Worm (Caenorhabditis elegans) whole organism, L2 larva: ENCODE results near the gene mob-1.
A peak's percentile ranks its signal among the peaks of the same experiment; 100 is the strongest.

Experiments
- C34F6.9 ChIP-seq: fragments of 150-350 bp; optimal IDR thresholded peaks from 2 replicates; lab custom pipeline; 2014; ENCODE audit warnings: missing biosample characterization, missing genetic modification characterization
- F13H6.1 ChIP-seq: sonication (generic microtip); optimal IDR thresholded peaks from 2 replicates; lab custom pipeline; 2016; ENCODE audit warnings: missing genetic modification characterization, missing compliant biosample characterization
- R02D3.7 ChIP-seq: fragments of 150-350 bp; optimal IDR thresholded peaks from 2 replicates; lab custom pipeline; 2014; ENCODE audit warnings: missing biosample characterization, missing genetic modification characterization
- Y55F3AM.14 ChIP-seq: fragments of 200-800 bp; sonication (Bioruptor generic); optimal IDR thresholded peaks from 2 replicates; lab custom pipeline; 2018; ENCODE audit warnings: mild to moderate bottlenecking, missing genetic modification characterization, missing compliant biosample characterization
- ZK546.5 ChIP-seq: sonication (generic microtip); optimal IDR thresholded peaks from 2 replicates; lab custom pipeline; 2017; ENCODE audit warnings: missing biosample characterization, missing genetic modification characterization
- alr-1 ChIP-seq: fragments of 150-350 bp; optimal IDR thresholded peaks from 2 replicates; lab custom pipeline; 2014; ENCODE audit warnings: missing biosample characterization, missing genetic modification characterization
- aly-2 ChIP-seq: fragments of 150-350 bp; optimal IDR thresholded peaks from 2 replicates; lab custom pipeline; 2014; ENCODE audit warnings: missing biosample characterization, missing genetic modification characterization
- ama-1 ChIP-seq: fragments of 150-350 bp; optimal IDR thresholded peaks from 2 replicates; lab custom pipeline; 2018; ENCODE audit warnings: inconsistent platforms
- blmp-1 ChIP-seq: sonication (generic microtip); optimal IDR thresholded peaks from 2 replicates; lab custom pipeline; 2017; ENCODE audit warnings: missing genetic modification characterization, mild to moderate bottlenecking, missing compliant biosample characterization, antibody characterized with exemption, moderate library complexity; ENCODE audit not compliant: insufficient read depth
- ceh-16 ChIP-seq: fragments of 150-350 bp; optimal IDR thresholded peaks from 2 replicates; lab custom pipeline; 2014; ENCODE audit warnings: missing biosample characterization, missing genetic modification characterization
- ceh-82 ChIP-seq: fragments of 150-350 bp; optimal IDR thresholded peaks from 2 replicates; lab custom pipeline; 2014; ENCODE audit warnings: missing biosample characterization, missing genetic modification characterization
- crh-2 ChIP-seq: sonication (generic microtip); optimal IDR thresholded peaks from 2 replicates; lab custom pipeline; 2017; ENCODE audit warnings: missing biosample characterization, missing genetic modification characterization
- egl-27 ChIP-seq: sonication (generic microtip); optimal IDR thresholded peaks from 3 replicates; lab custom pipeline; 2017; ENCODE audit warnings: missing biosample characterization, missing genetic modification reagents, missing genetic modification characterization
- elt-1 ChIP-seq: fragments of 150-350 bp; optimal IDR thresholded peaks from 2 replicates; lab custom pipeline; 2014; ENCODE audit warnings: missing biosample characterization, missing genetic modification characterization
- elt-3 ChIP-seq: sonication (generic microtip); optimal IDR thresholded peaks from 2 replicates; lab custom pipeline; 2017; ENCODE audit warnings: missing biosample characterization, missing genetic modification characterization
- fos-1 ChIP-seq: fragments of 150-350 bp; optimal IDR thresholded peaks from 2 replicates; lab custom pipeline; 2014; ENCODE audit warnings: missing biosample characterization, missing genetic modification characterization
- gmeb-1 ChIP-seq: fragments of 150-350 bp; optimal IDR thresholded peaks from 2 replicates; lab custom pipeline; 2014; ENCODE audit warnings: missing biosample characterization, missing genetic modification characterization
- lin-11 ChIP-seq: fragments of 150-350 bp; sonication (generic microtip); optimal IDR thresholded peaks from 2 replicates; lab custom pipeline; 2014; ENCODE audit warnings: missing biosample characterization, missing genetic modification characterization, inconsistent platforms, mixed read lengths
- lin-13 ChIP-seq: fragments of 150-350 bp; optimal IDR thresholded peaks from 2 replicates; lab custom pipeline; 2014; ENCODE audit warnings: missing biosample characterization, missing genetic modification reagents, missing genetic modification characterization
- lin-39 ChIP-seq: fragments of 150-350 bp; optimal IDR thresholded peaks from 2 replicates; lab custom pipeline; 2014; ENCODE audit warnings: missing biosample characterization, missing genetic modification reagents, missing genetic modification characterization
- lsy-2 ChIP-seq, 2 experiments: fragments of 150-350 bp in 1 of 2; sonication (generic microtip) in 1 of 2; optimal IDR thresholded peaks; 2 replicates each; lab custom pipeline; 2014 to 2017; ENCODE audit warnings: missing biosample characterization in 2 of 2, missing genetic modification characterization in 2 of 2
- mab-5 ChIP-seq: fragments of 150-350 bp; optimal IDR thresholded peaks from 2 replicates; lab custom pipeline; 2014; ENCODE audit warnings: missing biosample characterization, missing genetic modification characterization
- mbf-1 ChIP-seq: sonication (generic microtip); optimal IDR thresholded peaks from 2 replicates; lab custom pipeline; 2017; ENCODE audit warnings: missing biosample characterization, missing genetic modification characterization
- mdl-1 ChIP-seq, 2 experiments: fragments of 150-350 bp in 1 of 2; sonication (generic microtip) in 1 of 2; optimal IDR thresholded peaks; 2 replicates each; lab custom pipeline; 2017; ENCODE audit warnings: missing biosample characterization in 2 of 2, missing genetic modification characterization in 2 of 2
- nhr-10 ChIP-seq: sonication (generic microtip); optimal IDR thresholded peaks from 2 replicates; lab custom pipeline; 2017; ENCODE audit warnings: missing biosample characterization, missing genetic modification characterization
- nhr-11 ChIP-seq: fragments of 150-350 bp; optimal IDR thresholded peaks from 2 replicates; lab custom pipeline; 2014; ENCODE audit warnings: missing biosample characterization, missing genetic modification characterization
- nhr-12 ChIP-seq: fragments of 150-350 bp; optimal IDR thresholded peaks from 2 replicates; lab custom pipeline; 2014; ENCODE audit warnings: missing biosample characterization, missing genetic modification characterization
- nhr-129 ChIP-seq: fragments of 150-350 bp; optimal IDR thresholded peaks from 2 replicates; lab custom pipeline; 2014; ENCODE audit warnings: missing biosample characterization, missing genetic modification characterization
- nhr-21 ChIP-seq: fragments of 150-350 bp; optimal IDR thresholded peaks from 2 replicates; lab custom pipeline; 2014; ENCODE audit warnings: missing biosample characterization, missing genetic modification characterization
- nhr-23 ChIP-seq: fragments of 150-350 bp; optimal IDR thresholded peaks from 2 replicates; lab custom pipeline; 2014; ENCODE audit warnings: missing biosample characterization, missing genetic modification reagents, missing genetic modification characterization
- nhr-237 ChIP-seq: fragments of 150-350 bp; optimal IDR thresholded peaks from 2 replicates; lab custom pipeline; 2014; ENCODE audit warnings: missing biosample characterization, missing genetic modification characterization
- nhr-25 ChIP-seq: fragments of 150-350 bp; sonication (generic microtip); optimal IDR thresholded peaks from 3 replicates; lab custom pipeline; 2014; ENCODE audit warnings: missing biosample characterization, missing genetic modification characterization
- nhr-6 ChIP-seq: fragments of 150-350 bp; optimal IDR thresholded peaks from 2 replicates; lab custom pipeline; 2014; ENCODE audit warnings: missing biosample characterization, missing genetic modification characterization
- nhr-77 ChIP-seq: fragments of 150-350 bp; optimal IDR thresholded peaks from 2 replicates; lab custom pipeline; 2014; ENCODE audit warnings: missing biosample characterization, missing genetic modification characterization
- sem-4 ChIP-seq: fragments of 150-350 bp; optimal IDR thresholded peaks from 2 replicates; lab custom pipeline; 2014; ENCODE audit warnings: missing biosample characterization, missing genetic modification reagents, missing genetic modification characterization
- skn-1 ChIP-seq: sonication (generic microtip); optimal IDR thresholded peaks from 2 replicates; lab custom pipeline; 2017; ENCODE audit warnings: missing biosample characterization, missing genetic modification characterization
- sma-3 ChIP-seq: sonication (generic microtip); optimal IDR thresholded peaks from 2 replicates; lab custom pipeline; 2016; ENCODE audit warnings: missing genetic modification reagents, missing genetic modification characterization, missing compliant biosample characterization
- snpc-4 ChIP-seq: fragments of 150-350 bp; optimal IDR thresholded peaks from 2 replicates; lab custom pipeline; 2014; ENCODE audit warnings: missing biosample characterization, missing genetic modification characterization
- unc-39 ChIP-seq: fragments of 150-350 bp; optimal IDR thresholded peaks from 2 replicates; lab custom pipeline; 2014; ENCODE audit warnings: missing biosample characterization, missing genetic modification characterization
- unc-55 ChIP-seq: fragments of 150-350 bp; sonication (generic microtip); optimal IDR thresholded peaks from 3 replicates; lab custom pipeline; 2014; ENCODE audit warnings: missing biosample characterization, missing genetic modification reagents, missing genetic modification characterization
- unc-62 ChIP-seq: fragments of 150-350 bp; optimal IDR thresholded peaks from 2 replicates; lab custom pipeline; 2014; ENCODE audit warnings: missing biosample characterization, missing genetic modification reagents, missing genetic modification characterization
- zag-1 ChIP-seq: fragments of 150-350 bp; optimal IDR thresholded peaks from 2 replicates; lab custom pipeline; 2014; ENCODE audit warnings: missing biosample characterization, missing genetic modification characterization
- ztf-1 ChIP-seq: fragments of 200-800 bp; sonication (Bioruptor generic); conservative IDR thresholded peaks from 2 replicates; pipeline ENCODE4 v1.3.6; 2022; ENCODE audit warnings: missing genetic modification characterization, missing compliant biosample characterization
- ztf-11 ChIP-seq: sonication (generic microtip); optimal IDR thresholded peaks from 2 replicates; lab custom pipeline; 2017; ENCODE audit warnings: missing biosample characterization, missing genetic modification characterization
- ztf-4 ChIP-seq: fragments of 150-350 bp; optimal IDR thresholded peaks from 2 replicates; lab custom pipeline; 2014; ENCODE audit warnings: missing biosample characterization, missing genetic modification characterization

The mob-1 gene

ce11 chrIV:11867652-11868232 is 7.4 kb downstream of the mob-1 start:
- TF ChIP-seq nhr-12 (tag; lab: Kevin White, UChicago) (no peak), ama-1 (lab: Kevin White, UChicago) (no peak), sma-3 (GFP tag; lab: Kevin White, UChicago) (no peak), R02D3.7 (no peak)

DNA sequence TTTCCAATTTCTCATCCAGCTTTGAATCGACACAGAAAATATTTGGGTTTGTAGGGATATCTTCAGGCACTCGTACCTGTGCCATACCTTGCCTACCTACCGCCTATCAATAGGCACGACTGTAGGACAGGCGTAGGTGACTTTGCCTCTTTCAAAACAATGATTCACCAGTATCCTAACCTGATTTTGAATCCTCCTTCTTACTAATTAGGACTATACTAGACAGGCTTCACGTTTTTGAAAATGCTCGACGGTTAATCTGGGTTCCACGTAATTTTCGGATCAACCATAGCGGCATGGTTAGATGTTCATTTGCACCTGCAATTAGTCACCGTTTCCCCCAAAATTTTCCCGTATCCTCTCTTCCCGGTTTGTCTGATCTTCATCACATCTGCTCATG is 8.1 kb downstream of the mob-1 start:
- TF ChIP-seq crh-2 (tag; lab: Kevin White, UChicago) (no peak), ceh-82 (tag; lab: Kevin White, UChicago) (no peak), ztf-1 (GFP tag; lab: Robert Waterston, UW) (no peak), unc-39 (tag; lab: Kevin White, UChicago) (no peak), nhr-25 (tag; lab: Kevin White, UChicago) (no peak)

- TF ChIP-seq lin-39 (tag; lab: Kevin White, UChicago) (no peak), Y55F3AM.14 (GFP tag; lab: Kevin White, UChicago) (no peak), mdl-1 (tag; optimal IDR thresholded peaks at IDR 0.05; lab: Kevin White, UChicago) (no peak), elt-3 (tag; lab: Kevin White, UChicago) (no peak), nhr-6 (tag; lab: Kevin White, UChicago) (no peak), skn-1 (tag; lab: Kevin White, UChicago) (no peak), nhr-129 (tag; lab: Kevin White, UChicago) (peak; percentile 16), sem-4 (tag; lab: Kevin White, UChicago) (no peak), ztf-4 (tag; lab: Kevin White, UChicago) (no peak), elt-1 (tag; lab: Kevin White, UChicago) (no peak), ama-1 (lab: Kevin White, UChicago) (no peak), sma-3 (GFP tag; lab: Kevin White, UChicago) (no peak), nhr-237 (tag; lab: Kevin White, UChicago) (no peak), unc-39 (tag; lab: Kevin White, UChicago) (no peak), C34F6.9 (tag; lab: Kevin White, UChicago) (peak; percentile 65), lsy-2 (tag; optimal IDR thresholded peaks at IDR 0.05; lab: Kevin White, UChicago) (peak in 1 of 2 experiments; percentile 61), egl-27 (tag; lab: Kevin White, UChicago) (no peak), ceh-16 (tag; lab: Kevin White, UChicago) (no peak), snpc-4 (tag; lab: Kevin White, UChicago) (peak; percentile 4), nhr-10 (no peak), aly-2 (tag; lab: Kevin White, UChicago) (no peak), ztf-1 (GFP tag; lab: Robert Waterston, UW) (no peak), fos-1 (tag; lab: Kevin White, UChicago) (peak; percentile 19), unc-62 (GFP tag; lab: Kevin White, UChicago) (no peak), F13H6.1 (tag; lab: Kevin White, UChicago) (peak; percentile 8), zag-1 (tag; lab: Kevin White, UChicago) (peak; percentile 5), nhr-12 (tag; lab: Kevin White, UChicago) (no peak), lin-13 (GFP tag; lab: Kevin White, UChicago) (peak; percentile 11), nhr-21 (no peak), mbf-1 (tag; lab: Kevin White, UChicago) (no peak), blmp-1 (tag; lab: Kevin White, UChicago) (no peak), unc-55 (GFP tag; lab: Kevin White, UChicago) (peak; percentile 50), lin-11 (tag; lab: Kevin White, UChicago) (peak; percentile 37)
- TF ChIP-seq, all 48 proteins: peak for 10
Observed at ce11 chrIV:11871083-11871482, 10.7 kb downstream of the mob-1 start.

DNA sequence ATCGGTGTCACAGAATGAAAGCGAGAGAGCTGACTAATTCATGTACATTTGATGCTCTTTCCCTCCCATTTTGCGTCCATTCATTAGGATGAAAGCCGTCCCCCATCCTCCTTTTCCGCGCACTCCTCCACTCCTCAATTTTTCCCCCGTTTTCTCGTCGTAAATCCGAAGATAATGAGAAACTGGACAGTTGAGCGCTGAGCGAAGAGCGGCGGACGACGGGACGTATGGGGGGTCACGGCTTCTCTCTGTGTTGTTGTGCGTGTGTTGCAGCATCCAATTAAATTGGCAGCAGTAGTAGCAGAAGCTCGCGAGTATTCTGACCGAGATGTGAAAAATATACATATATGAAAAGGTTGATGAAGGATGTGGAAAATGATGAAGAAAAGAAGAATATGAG is 11.5 kb downstream of the mob-1 start:
- TF ChIP-seq unc-39 (tag; lab: Kevin White, UChicago) (no peak), nhr-11 (tag; lab: Kevin White, UChicago) (no peak), crh-2 (tag; lab: Kevin White, UChicago) (no peak), ceh-16 (tag; lab: Kevin White, UChicago) (no peak), zag-1 (tag; lab: Kevin White, UChicago) (no peak), nhr-23 (tag; lab: Kevin White, UChicago) (no peak), unc-62 (GFP tag; lab: Kevin White, UChicago) (no peak), alr-1 (tag; lab: Kevin White, UChicago) (no peak), sma-3 (GFP tag; lab: Kevin White, UChicago) (no peak), nhr-21 (no peak), nhr-6 (tag; lab: Kevin White, UChicago) (no peak), gmeb-1 (tag; lab: Kevin White, UChicago) (no peak), ZK546.5 (no peak), nhr-237 (tag; lab: Kevin White, UChicago) (no peak), nhr-77 (no peak), nhr-25 (tag; lab: Kevin White, UChicago) (no peak), elt-3 (tag; lab: Kevin White, UChicago) (no peak), mab-5 (tag; lab: Kevin White, UChicago) (no peak), ztf-11 (tag; lab: Kevin White, UChicago) (no peak)
